Worm (Caenorhabditis elegans) whole organism, young adult: ENCODE data around the gene flp-16.

Experiments used
- B0261.1 ChIP-seq: sonication (generic microtip); optimal IDR thresholded peaks from 2 replicates; lab custom pipeline; 2016; ENCODE audit warnings: mild to moderate bottlenecking, missing genetic modification characterization, moderate library complexity, missing compliant biosample characterization
- F22D6.2 ChIP-seq: sonication (generic microtip); optimal IDR thresholded peaks from 2 replicates; lab custom pipeline; 2016; ENCODE audit warnings: mild to moderate bottlenecking, missing genetic modification characterization, missing compliant biosample characterization
- F55B11.4 ChIP-seq: sonication (generic microtip); optimal IDR thresholded peaks from 2 replicates; lab custom pipeline; 2016; ENCODE audit warnings: missing compliant biosample characterization, missing genetic modification characterization, borderline replicate concordance; ENCODE audit not compliant: insufficient read depth
- K11D2.4 ChIP-seq: fragments of 200-800 bp; sonication (Bioruptor generic); IDR thresholded peaks from 2 replicates; pipeline ENCODE4 v1.3.6; 2022; ENCODE audit warnings: missing genetic modification reagents, missing genetic modification characterization, missing compliant biosample characterization
- K12H6.12 ChIP-seq: fragments of 200-800 bp; sonication (Bioruptor generic); optimal IDR thresholded peaks from 2 replicates; lab custom pipeline; 2018; ENCODE audit warnings: mild to moderate bottlenecking, missing genetic modification characterization, missing compliant biosample characterization
- T26A5.8 ChIP-seq: sonication (generic microtip); optimal IDR thresholded peaks from 2 replicates; lab custom pipeline; 2016; ENCODE audit warnings: missing genetic modification characterization, missing compliant biosample characterization
- Y53F4B.3 ChIP-seq: fragments of 200-800 bp; sonication (Bioruptor generic); IDR thresholded peaks from 2 replicates; pipeline ENCODE4 v1.3.6; 2022; ENCODE audit warnings: missing genetic modification reagents, missing genetic modification characterization, missing compliant biosample characterization
- Y95B8A.8 ChIP-seq: fragments of 200-800 bp; sonication (Bioruptor generic); IDR thresholded peaks from 2 replicates; pipeline ENCODE4 v1.3.6; 2022; ENCODE audit warnings: missing genetic modification reagents, missing genetic modification characterization, missing compliant biosample characterization
- aptf-3 ChIP-seq: fragments of 200-800 bp; sonication (Bioruptor generic); IDR thresholded peaks from 2 replicates; pipeline ENCODE4 v1.3.6; 2022; ENCODE audit warnings: missing genetic modification characterization, missing compliant biosample characterization
- atf-7 ChIP-seq: sonication (generic microtip); optimal IDR thresholded peaks from 2 replicates; lab custom pipeline; 2017; ENCODE audit warnings: mild to moderate bottlenecking, missing genetic modification characterization, missing compliant biosample characterization
- athp-1 ChIP-seq: sonication (generic microtip); optimal IDR thresholded peaks from 2 replicates; lab custom pipeline; 2017; ENCODE audit warnings: mild to moderate bottlenecking, missing genetic modification characterization, missing compliant biosample characterization
- attf-3 ChIP-seq: fragments of 200-800 bp; sonication (Bioruptor generic); conservative IDR thresholded peaks from 2 replicates; pipeline ENCODE4 v1.3.6; 2022; ENCODE audit warnings: missing genetic modification reagents, missing genetic modification characterization, missing compliant biosample characterization
- attf-5 ChIP-seq: fragments of 200-800 bp; sonication (Bioruptor generic); optimal IDR thresholded peaks from 2 replicates; lab custom pipeline; 2018; ENCODE audit warnings: mild to moderate bottlenecking, missing genetic modification characterization, missing compliant biosample characterization
- ccch-3 ChIP-seq: fragments of 200-800 bp; sonication (Bioruptor generic); optimal IDR thresholded peaks from 2 replicates; lab custom pipeline; 2018; ENCODE audit warnings: mild to moderate bottlenecking, missing genetic modification characterization, missing compliant biosample characterization
- cebp-1 ChIP-seq, 2 experiments: fragments of 200-800 bp in 1 of 2; sonication (Bioruptor generic) in 1 of 2; sonication (generic microtip) in 1 of 2; IDR thresholded peaks in 1 of 2; optimal IDR thresholded peaks in 1 of 2; 2 replicates each; pipeline versions ENCODE4 v1.3.6 to Lab custom; 2017 to 2022; ENCODE audit warnings: missing compliant biosample characterization in 2 of 2, missing genetic modification characterization in 2 of 2, mild to moderate bottlenecking in 1 of 2, missing genetic modification reagents in 1 of 2, moderate library complexity in 1 of 2
- cebp-2 ChIP-seq: fragments of 200-800 bp; sonication (Bioruptor generic); IDR thresholded peaks from 2 replicates; pipeline ENCODE4 v1.3.6; 2022; ENCODE audit warnings: missing genetic modification characterization, missing compliant biosample characterization
- ceh-100 ChIP-seq: fragments of 200-800 bp; sonication (Bioruptor generic); IDR thresholded peaks from 2 replicates; pipeline ENCODE4 v1.3.6; 2022; ENCODE audit warnings: missing genetic modification reagents, missing genetic modification characterization, missing compliant biosample characterization
- ceh-79 ChIP-seq: sonication (generic microtip); optimal IDR thresholded peaks from 2 replicates; lab custom pipeline; 2017; ENCODE audit warnings: mild to moderate bottlenecking, missing genetic modification characterization, missing compliant biosample characterization
- chd-7 ChIP-seq: sonication (generic microtip); optimal IDR thresholded peaks from 2 replicates; lab custom pipeline; 2016; ENCODE audit warnings: mild to moderate bottlenecking, missing genetic modification characterization, moderate library complexity, missing compliant biosample characterization
- dpff-1 ChIP-seq: sonication (generic microtip); optimal IDR thresholded peaks from 2 replicates; lab custom pipeline; 2017; ENCODE audit warnings: mild to moderate bottlenecking, missing genetic modification characterization, missing compliant biosample characterization
- dpl-1 ChIP-seq: fragments of 150-350 bp; optimal IDR thresholded peaks from 2 replicates; lab custom pipeline; 2014; ENCODE audit warnings: missing biosample characterization, missing genetic modification reagents, missing genetic modification characterization
- egl-18 ChIP-seq: fragments of 200-800 bp; sonication (Bioruptor generic); IDR thresholded peaks from 2 replicates; pipeline ENCODE4 v1.3.6; 2022; ENCODE audit warnings: missing genetic modification reagents, missing genetic modification characterization, missing compliant biosample characterization
- egrh-3 ChIP-seq: fragments of 200-800 bp; sonication (Bioruptor generic); IDR thresholded peaks from 2 replicates; pipeline ENCODE4 v1.3.6; 2022; ENCODE audit warnings: missing genetic modification reagents, missing genetic modification characterization, missing compliant biosample characterization
- gei-17 ChIP-seq: fragments of 200-800 bp; sonication (Bioruptor generic); optimal IDR thresholded peaks from 2 replicates; lab custom pipeline; 2018; ENCODE audit warnings: mild to moderate bottlenecking, missing genetic modification characterization, missing compliant biosample characterization
- him-1 ChIP-seq: sonication (generic microtip); optimal IDR thresholded peaks from 2 replicates; lab custom pipeline; 2016; ENCODE audit warnings: missing genotype, missing genetic modification reagents, missing genetic modification characterization, missing compliant biosample characterization
- hlh-12 ChIP-seq: sonication (generic microtip); optimal IDR thresholded peaks from 2 replicates; lab custom pipeline; 2016; ENCODE audit warnings: missing genetic modification characterization, missing compliant biosample characterization
- hlh-26 ChIP-seq: fragments of 200-800 bp; sonication (Bioruptor generic); conservative IDR thresholded peaks from 2 replicates; pipeline ENCODE4 v1.3.6; 2022; ENCODE audit warnings: missing genetic modification reagents, missing genetic modification characterization, missing compliant biosample characterization
- hmg-1.2 ChIP-seq: fragments of 200-800 bp; sonication (Bioruptor generic); IDR thresholded peaks from 2 replicates; pipeline ENCODE4 v1.3.6; 2022; ENCODE audit warnings: missing genetic modification reagents, missing genetic modification characterization, missing compliant biosample characterization
- lag-1 ChIP-seq: fragments of 200-800 bp; sonication (Bioruptor generic); IDR thresholded peaks from 2 replicates; pipeline ENCODE4 v1.3.6; 2022; ENCODE audit warnings: missing genetic modification reagents, missing genetic modification characterization, missing compliant biosample characterization
- let-526 ChIP-seq: fragments of 200-800 bp; sonication (Bioruptor generic); IDR thresholded peaks from 2 replicates; pipeline ENCODE4 v1.3.6; 2022; ENCODE audit warnings: missing genetic modification reagents, missing genetic modification characterization, missing compliant biosample characterization
- lin-26 ChIP-seq: fragments of 200-800 bp; sonication (Bioruptor generic); IDR thresholded peaks from 2 replicates; pipeline ENCODE4 v1.3.6; 2022; ENCODE audit warnings: missing genetic modification reagents, missing genetic modification characterization, missing compliant biosample characterization
- lin-54 ChIP-seq: fragments of 200-800 bp; sonication (Bioruptor generic); optimal IDR thresholded peaks from 2 replicates; lab custom pipeline; 2018; ENCODE audit warnings: mild to moderate bottlenecking, missing genetic modification characterization, missing compliant biosample characterization
- lsl-1 ChIP-seq: fragments of 200-800 bp; sonication (Bioruptor generic); optimal IDR thresholded peaks from 2 replicates; lab custom pipeline; 2018; ENCODE audit warnings: mild to moderate bottlenecking, missing genetic modification characterization, moderate library complexity, missing compliant biosample characterization
- madf-6 ChIP-seq: fragments of 200-800 bp; sonication (Bioruptor generic); IDR thresholded peaks from 2 replicates; pipeline ENCODE4 v1.3.6; 2022; ENCODE audit warnings: missing genetic modification reagents, missing genetic modification characterization, missing compliant biosample characterization
- mcd-1 ChIP-seq: fragments of 200-800 bp; sonication (Bioruptor generic); IDR thresholded peaks from 2 replicates; pipeline ENCODE4 v1.3.6; 2022; ENCODE audit warnings: missing genetic modification reagents, missing genetic modification characterization, missing compliant biosample characterization
- mxl-1 ChIP-seq: sonication (generic microtip); optimal IDR thresholded peaks from 2 replicates; lab custom pipeline; 2016; ENCODE audit warnings: missing genetic modification characterization, missing compliant biosample characterization
- nhr-179 ChIP-seq: sonication (generic microtip); optimal IDR thresholded peaks from 2 replicates; lab custom pipeline; 2016; ENCODE audit warnings: mild to moderate bottlenecking, missing genetic modification characterization, missing compliant biosample characterization
- sea-2 ChIP-seq: fragments of 200-800 bp; sonication (Bioruptor generic); IDR thresholded peaks from 2 replicates; pipeline ENCODE4 v1.3.6; 2022; ENCODE audit warnings: missing genetic modification characterization, missing compliant biosample characterization
- snpc-3.4 ChIP-seq: sonication (generic microtip); optimal IDR thresholded peaks from 2 replicates; lab custom pipeline; 2017; ENCODE audit warnings: missing genetic modification characterization, mild to moderate bottlenecking, missing compliant biosample characterization, antibody characterized with exemption, moderate library complexity, missing genotype, missing genetic modification reagents
- sptf-2 ChIP-seq: fragments of 200-800 bp; sonication (Bioruptor generic); optimal IDR thresholded peaks from 2 replicates; lab custom pipeline; 2018; ENCODE audit warnings: mild to moderate bottlenecking, missing genetic modification characterization, missing compliant biosample characterization
- tbp1 ChIP-seq: fragments of 200-800 bp; sonication (Bioruptor generic); optimal IDR thresholded peaks from 2 replicates; lab custom pipeline; 2018; ENCODE audit warnings: mild to moderate bottlenecking, missing genetic modification characterization, missing compliant biosample characterization
- unc-130 ChIP-seq: sonication (generic microtip); optimal IDR thresholded peaks from 2 replicates; lab custom pipeline; 2016; ENCODE audit warnings: missing genetic modification reagents, missing genetic modification characterization, missing compliant biosample characterization
- unc-62 ChIP-seq: fragments of 150-350 bp; optimal IDR thresholded peaks from 2 replicates; lab custom pipeline; 2014; ENCODE audit warnings: missing biosample characterization, missing genetic modification reagents, missing genetic modification characterization
- ztf-18 ChIP-seq: sonication (generic microtip); optimal IDR thresholded peaks from 2 replicates; lab custom pipeline; 2016; ENCODE audit warnings: missing genotype, mild to moderate bottlenecking, missing genetic modification characterization, missing compliant biosample characterization
- ztf-22 ChIP-seq: fragments of 200-800 bp; sonication (Bioruptor generic); optimal IDR thresholded peaks from 2 replicates; lab custom pipeline; 2018; ENCODE audit warnings: mild to moderate bottlenecking, missing genetic modification characterization, moderate library complexity, missing compliant biosample characterization
- ztf-26 ChIP-seq: sonication (generic microtip); optimal IDR thresholded peaks from 2 replicates; lab custom pipeline; 2017; ENCODE audit warnings: missing genetic modification characterization, missing compliant biosample characterization

The flp-16 gene

ce11 chrII:13235289-13235688, at the start of gene flp-16:
flp-16 (plus strand) TSS chrII:13235306.
- TF ChIP-seq ccch-3 (GFP tag; lab: Kevin White, UChicago) (no peak), athp-1 (tag; lab: Kevin White, UChicago) (no peak), nhr-179 (tag; lab: Kevin White, UChicago) (no peak), F55B11.4 (tag; lab: Kevin White, UChicago) (no peak), B0261.1 (tag; lab: Kevin White, UChicago) (no peak), lin-26 (no peak)
- TF ChIP-seq, all 124 proteins: peak for 0

- TF ChIP-seq sptf-2 (no peak), attf-5 (GFP tag; lab: Kevin White, UChicago) (no peak), ztf-22 (GFP tag; lab: Kevin White, UChicago) (no peak), ceh-100 (GFP tag; lab: Robert Waterston, UW) (peak; percentile 32; the same call in 1 of the 2 replicates), Y53F4B.3 (GFP tag; lab: Robert Waterston, UW) (no peak), attf-3 (GFP tag; lab: Robert Waterston, UW) (peak; percentile 97), cebp-2 (no peak), lsl-1 (peak; percentile 6), hmg-1.2 (GFP tag; lab: Robert Waterston, UW) (peak; percentile 86), let-526 (no peak), lag-1 (GFP tag; lab: Robert Waterston, UW) (no peak), sea-2 (GFP tag; lab: Robert Waterston, UW) (no peak)
Measured at ce11 chrII:13187188-13187587, 47.9 kb upstream of the flp-16 start, which contains the start of gene mecr-1. mecr-1 (minus strand) TSS chrII:13187314.

- TF ChIP-seq atf-7 (tag; lab: Kevin White, UChicago) (no peak), mcd-1 (peak; percentile 37; the same call in 1 of the 2 replicates), dpff-1 (tag; lab: Kevin White, UChicago) (no peak), unc-130 (GFP tag; lab: Kevin White, UChicago) (no peak), lin-54 (GFP tag; lab: Kevin White, UChicago) (peak; percentile 3), ceh-79 (no peak), madf-6 (GFP tag; lab: Robert Waterston, UW) (peak; percentile 29; the same call in 1 of the 2 replicates), nhr-179 (tag; lab: Kevin White, UChicago) (no peak), ztf-18 (tag; lab: Kevin White, UChicago) (no peak), chd-7 (no peak), gei-17 (GFP tag; lab: Kevin White, UChicago) (no peak), aptf-3 (GFP tag; lab: Robert Waterston, UW) (no peak), snpc-3.4 (tag; lab: Kevin White, UChicago) (no peak)
Measured at ce11 chrII:13188084-13188483, 47.0 kb upstream of the flp-16 start.

- no peak for TF ChIP-seq K12H6.12
- no peak for TF ChIP-seq hlh-12 (tag; lab: Kevin White, UChicago)
- TF ChIP-seq him-1, result no peak
- no peak for TF ChIP-seq F22D6.2 (tag; lab: Kevin White, UChicago)
- TF ChIP-seq dpl-1 (GFP tag; lab: Kevin White, UChicago), result no peak
- no peak for TF ChIP-seq sea-2 (GFP tag; lab: Robert Waterston, UW)
- TF ChIP-seq ztf-26 (tag; lab: Kevin White, UChicago), result no peak
- TF ChIP-seq Y95B8A.8, result no peak
- no peak for TF ChIP-seq T26A5.8 (tag; lab: Kevin White, UChicago)
- no peak for TF ChIP-seq ccch-3 (GFP tag; lab: Kevin White, UChicago)
- TF ChIP-seq cebp-1 (GFP tag; IDR thresholded peaks at IDR 0.05; lab: Robert Waterston, UW), result no peak
- peak; percentile 10 for TF ChIP-seq cebp-1 (tag; optimal IDR thresholded peaks at IDR 0.05; lab: Kevin White, UChicago)
- TF ChIP-seq mxl-1 (tag; lab: Kevin White, UChicago), result no peak
- no peak for TF ChIP-seq K11D2.4 (GFP tag; lab: Robert Waterston, UW)
- no peak for TF ChIP-seq unc-62
- TF ChIP-seq tbp1 (GFP tag; lab: Kevin White, UChicago), result no peak
- no peak for TF ChIP-seq gei-17 (GFP tag; lab: Kevin White, UChicago)
- peak; percentile 10; the same call in 1 of the 2 replicates for TF ChIP-seq egrh-3 (GFP tag; lab: Robert Waterston, UW)
- TF ChIP-seq egl-18 (GFP tag; lab: Robert Waterston, UW), result no peak
- TF ChIP-seq hlh-26, result no peak
Measured at ce11 chrII:13189363-13189762, 45.7 kb upstream of the flp-16 start.
